Fruit fly (Drosophila melanogaster) whole organism, prepupa: Measurements from ENCODE around the gene Ucp4A.

ENCODE experiments used
- Blimp-1 ChIP-seq: fragments of 200-800 bp; sonication (Bioruptor generic); optimal IDR thresholded peaks from 3 replicates; lab custom pipeline; 2017; ENCODE audit warnings: missing biosample characterization, missing genetic modification characterization, mild to moderate bottlenecking, moderate library complexity, missing genetic modification reagents
- CG10669 ChIP-seq: fragments of 200-800 bp; sonication (Bioruptor generic); optimal IDR thresholded peaks from 3 replicates; lab custom pipeline; 2018; ENCODE audit warnings: missing biosample characterization, mild to moderate bottlenecking, missing genetic modification characterization, moderate library complexity
- CG11762 ChIP-seq: fragments of 200-800 bp; sonication (Bioruptor generic); optimal IDR thresholded peaks from 3 replicates; lab custom pipeline; 2016; ENCODE audit warnings: missing biosample characterization, missing genetic modification characterization; ENCODE audit not compliant: insufficient read depth
- CG1621 ChIP-seq: fragments of 200-800 bp; sonication (Bioruptor generic); optimal IDR thresholded peaks from 3 replicates; lab custom pipeline; 2018; ENCODE audit warnings: missing biosample characterization, mild to moderate bottlenecking, missing genetic modification characterization
- CG16779 ChIP-seq: fragments of 200-800 bp; sonication (Bioruptor generic); optimal IDR thresholded peaks from 3 replicates; lab custom pipeline; 2017; ENCODE audit warnings: missing biosample characterization, mild to moderate bottlenecking, missing genetic modification characterization
- CG3032 ChIP-seq: fragments of 200-800 bp; optimal IDR thresholded peaks from 2 replicates; lab custom pipeline; 2019; ENCODE audit warnings: missing biosample characterization, mild to moderate bottlenecking, missing genetic modification characterization, moderate library complexity
- CG32006 ChIP-seq: fragments of 200-800 bp; sonication (Bioruptor generic); optimal IDR thresholded peaks from 3 replicates; lab custom pipeline; 2017; ENCODE audit warnings: missing biosample characterization, mild to moderate bottlenecking, missing genetic modification characterization
- CG34406 ChIP-seq: fragments of 200-800 bp; sonication (Bioruptor generic); optimal IDR thresholded peaks from 3 replicates; lab custom pipeline; 2016; ENCODE audit warnings: missing biosample characterization, missing genetic modification characterization
- CG3919 ChIP-seq: fragments of 200-800 bp; sonication (Bioruptor generic); optimal IDR thresholded peaks from 3 replicates; lab custom pipeline; 2016; ENCODE audit warnings: missing biosample characterization, missing genetic modification characterization
- CG4318 ChIP-seq: fragments of 200-800 bp; sonication (Bioruptor generic); optimal IDR thresholded peaks from 3 replicates; lab custom pipeline; 2017; ENCODE audit warnings: missing biosample characterization, mild to moderate bottlenecking, missing genetic modification characterization
- CG6163 ChIP-seq: fragments of 200-800 bp; sonication (Bioruptor generic); IDR thresholded peaks from 3 replicates; pipeline ENCODE4 v1.3.6; 2022; ENCODE audit warnings: missing biosample characterization, missing genetic modification characterization
- CG6276 ChIP-seq: fragments of 200-800 bp; sonication (Bioruptor generic); optimal IDR thresholded peaks from 2 replicates; lab custom pipeline; 2017; ENCODE audit warnings: missing biosample characterization, mild to moderate bottlenecking, missing genetic modification characterization
- CG6792 ChIP-seq: fragments of 200-800 bp; sonication (Bioruptor generic); optimal IDR thresholded peaks from 3 replicates; lab custom pipeline; 2016; ENCODE audit warnings: missing biosample characterization, missing genetic modification characterization
- CG6808 ChIP-seq: fragments of 200-800 bp; sonication (Bioruptor generic); optimal IDR thresholded peaks from 3 replicates; lab custom pipeline; 2017; ENCODE audit warnings: missing biosample characterization, missing genetic modification characterization, mild to moderate bottlenecking, moderate library complexity, missing genetic modification reagents
- CG6854 ChIP-seq: fragments of 200-800 bp; sonication (Bioruptor generic); optimal IDR thresholded peaks from 2 replicates; lab custom pipeline; 2017; ENCODE audit warnings: missing biosample characterization, mild to moderate bottlenecking, missing genetic modification characterization
- CG7368 ChIP-seq: fragments of 200-800 bp; sonication (Bioruptor generic); optimal IDR thresholded peaks from 3 replicates; lab custom pipeline; 2016; ENCODE audit warnings: missing biosample characterization, missing genetic modification characterization
- CG8119 ChIP-seq: fragments of 200-800 bp; sonication (Bioruptor generic); IDR thresholded peaks from 3 replicates; pipeline ENCODE4 v1.3.6; 2022; ENCODE audit warnings: missing biosample characterization, missing genetic modification characterization
- CG8319 ChIP-seq: fragments of 200-800 bp; sonication (Bioruptor generic); optimal IDR thresholded peaks from 3 replicates; lab custom pipeline; 2016; ENCODE audit warnings: missing biosample characterization, missing genetic modification characterization
- CG8632 ChIP-seq: fragments of 200-800 bp; sonication (Bioruptor generic); optimal IDR thresholded peaks from 3 replicates; lab custom pipeline; 2016; ENCODE audit warnings: missing biosample characterization, missing genetic modification characterization
- CG9139 ChIP-seq: fragments of 200-800 bp; sonication (Bioruptor generic); optimal IDR thresholded peaks from 3 replicates; lab custom pipeline; 2017; ENCODE audit warnings: missing biosample characterization, mild to moderate bottlenecking, missing genetic modification characterization
- Eip78C ChIP-seq: fragments of 200-800 bp; sonication (Bioruptor generic); peaks from one replicate; lab custom pipeline; 2016; ENCODE audit warnings: missing biosample characterization, missing genetic modification characterization
- Eip93F ChIP-seq: fragments of 200-800 bp; sonication (Bioruptor generic); optimal IDR thresholded peaks from 2 replicates; lab custom pipeline; 2016; ENCODE audit warnings: missing biosample characterization, mild to moderate bottlenecking, missing genetic modification characterization
- Ets21C ChIP-seq: fragments of 200-800 bp; sonication (Bioruptor generic); optimal IDR thresholded peaks from 3 replicates; lab custom pipeline; 2016; ENCODE audit warnings: missing biosample characterization, missing genetic modification characterization
- Gug ChIP-seq: fragments of 200-800 bp; sonication (Bioruptor generic); IDR thresholded peaks from 2 replicates; pipeline ENCODE4 v1.3.6; 2022; ENCODE audit warnings: missing biosample characterization, missing genetic modification characterization
- Hr38 ChIP-seq: sonication (Bioruptor generic); optimal IDR thresholded peaks from 2 replicates; lab custom pipeline; 2016; ENCODE audit warnings: missing biosample characterization, missing genetic modification characterization
- Hr39 ChIP-seq: fragments of 200-800 bp; sonication (Bioruptor generic); optimal IDR thresholded peaks from 2 replicates; lab custom pipeline; 2016; ENCODE audit warnings: missing biosample characterization, missing genetic modification characterization
- Hr4 ChIP-seq: fragments of 200-800 bp; sonication (Bioruptor generic); optimal IDR thresholded peaks from 3 replicates; lab custom pipeline; 2016; ENCODE audit warnings: missing biosample characterization, missing genetic modification characterization
- Lpt ChIP-seq: fragments of 200-800 bp; sonication (Bioruptor generic); optimal IDR thresholded peaks from 3 replicates; lab custom pipeline; 2016; ENCODE audit warnings: missing biosample characterization, missing genetic modification characterization
- Met ChIP-seq: fragments of 200-800 bp; sonication (Bioruptor generic); optimal IDR thresholded peaks from 3 replicates; lab custom pipeline; 2016; ENCODE audit warnings: missing biosample characterization, missing genetic modification characterization
- OdsH ChIP-seq: fragments of 200-800 bp; sonication (Bioruptor generic); optimal IDR thresholded peaks from 3 replicates; lab custom pipeline; 2016; ENCODE audit warnings: missing biosample characterization, missing genetic modification characterization
- Smox ChIP-seq: fragments of 200-800 bp; sonication (Bioruptor generic); optimal IDR thresholded peaks from 3 replicates; lab custom pipeline; 2016; ENCODE audit warnings: missing biosample characterization, missing genetic modification characterization
- Sox102F ChIP-seq: fragments of 200-800 bp; sonication (Bioruptor generic); optimal IDR thresholded peaks from 2 replicates; lab custom pipeline; 2016; ENCODE audit warnings: missing biosample characterization, mild to moderate bottlenecking, missing genetic modification characterization
- Sox14 ChIP-seq: fragments of 200-800 bp; sonication (Bioruptor generic); optimal IDR thresholded peaks from 3 replicates; lab custom pipeline; 2016; ENCODE audit warnings: missing biosample characterization, missing genetic modification characterization
- Sox15 ChIP-seq: fragments of 200-800 bp; sonication (Bioruptor generic); optimal IDR thresholded peaks from 3 replicates; lab custom pipeline; 2016; ENCODE audit warnings: missing biosample characterization, missing genetic modification characterization
- acj6 ChIP-seq: fragments of 200-800 bp; sonication (Bioruptor generic); optimal IDR thresholded peaks from 3 replicates; lab custom pipeline; 2016; ENCODE audit warnings: missing biosample characterization, missing genetic modification characterization
- cyc ChIP-seq: fragments of 200-800 bp; sonication (Bioruptor generic); optimal IDR thresholded peaks from 3 replicates; lab custom pipeline; 2016; ENCODE audit warnings: missing biosample characterization, missing genetic modification characterization
- dac ChIP-seq: fragments of 200-800 bp; sonication (Bioruptor generic); optimal IDR thresholded peaks from 2 replicates; lab custom pipeline; 2017; ENCODE audit warnings: missing biosample characterization, mild to moderate bottlenecking, missing genetic modification characterization
- dsx ChIP-seq: fragments of 200-800 bp; optimal IDR thresholded peaks from 3 replicates; lab custom pipeline; 2019; ENCODE audit warnings: missing biosample characterization, mild to moderate bottlenecking, missing genetic modification characterization, moderate library complexity; ENCODE audit not compliant: poor library complexity, severe bottlenecking
- eg ChIP-seq: fragments of 200-800 bp; sonication (Bioruptor generic); IDR thresholded peaks from 3 replicates; pipeline ENCODE4 v1.3.6; 2022; ENCODE audit warnings: missing biosample characterization, missing genetic modification characterization
- esn ChIP-seq: fragments of 200-800 bp; sonication (Bioruptor generic); optimal IDR thresholded peaks from 2 replicates; lab custom pipeline; 2016; ENCODE audit warnings: missing biosample characterization, mild to moderate bottlenecking, missing genetic modification characterization, moderate library complexity
- fd59A ChIP-seq: fragments of 200-800 bp; sonication (Bioruptor generic); optimal IDR thresholded peaks from 2 replicates; lab custom pipeline; 2017; ENCODE audit warnings: missing biosample characterization, mild to moderate bottlenecking, missing genetic modification characterization, missing genetic modification reagents
- fkh ChIP-seq: fragments of 200-800 bp; sonication (Bioruptor generic); optimal IDR thresholded peaks from 3 replicates; lab custom pipeline; 2017; ENCODE audit warnings: missing biosample characterization, mild to moderate bottlenecking, missing genetic modification characterization, moderate library complexity
- lz ChIP-seq: fragments of 200-800 bp; sonication (Bioruptor generic); optimal IDR thresholded peaks from 3 replicates; lab custom pipeline; 2016; ENCODE audit warnings: missing biosample characterization, missing genetic modification characterization
- pdm3 ChIP-seq: fragments of 200-800 bp; sonication (Bioruptor generic); optimal IDR thresholded peaks from 3 replicates; lab custom pipeline; 2016; ENCODE audit warnings: missing biosample characterization, missing genetic modification characterization
- spab ChIP-seq: fragments of 200-800 bp; sonication (Bioruptor generic); optimal IDR thresholded peaks from 2 replicates; lab custom pipeline; 2017; ENCODE audit warnings: missing biosample characterization, mild to moderate bottlenecking, missing genetic modification characterization, missing genetic modification reagents
- ss ChIP-seq, 2 experiments: fragments of 200-800 bp; sonication (Bioruptor generic); optimal IDR thresholded peaks; 2 replicates in 1 of 2; 3 replicates in 1 of 2; lab custom pipeline; 2017 to 2018; ENCODE audit warnings: mild to moderate bottlenecking in 2 of 2, missing biosample characterization in 2 of 2, missing genetic modification characterization in 2 of 2, moderate library complexity in 1 of 2
- svp ChIP-seq: fragments of 200-800 bp; sonication (Bioruptor generic); peaks from one replicate; lab custom pipeline; 2016; ENCODE audit warnings: missing biosample characterization, missing genetic modification characterization
- topi ChIP-seq: fragments of 200-800 bp; sonication (Bioruptor generic); optimal IDR thresholded peaks from 3 replicates; lab custom pipeline; 2016; ENCODE audit warnings: missing biosample characterization, missing genetic modification characterization
- vri ChIP-seq: fragments of 200-800 bp; sonication (Bioruptor generic); optimal IDR thresholded peaks from 3 replicates; lab custom pipeline; 2016; ENCODE audit warnings: missing biosample characterization, mild to moderate bottlenecking, missing genetic modification characterization

The Ucp4A gene

DNA sequence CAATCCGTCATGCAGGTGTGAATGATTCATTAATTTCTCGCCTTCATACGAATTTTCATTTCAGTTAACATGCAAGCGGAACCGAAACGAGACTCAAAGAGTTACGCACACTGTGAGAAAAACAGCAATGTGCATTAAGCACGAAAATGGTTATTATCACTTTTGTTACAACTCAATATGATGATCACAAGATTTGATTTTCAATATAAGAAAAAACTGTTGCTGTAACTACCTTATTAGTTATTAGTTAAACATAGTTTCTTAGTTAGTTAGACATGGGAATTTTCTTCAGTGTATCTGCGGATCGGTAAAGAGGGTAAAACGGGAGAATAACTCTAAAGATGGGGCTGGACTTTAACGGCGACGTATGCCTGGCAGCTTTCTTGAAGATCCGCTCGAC lies 30.0 kb upstream of the Ucp4A start (continued):
- peak; percentile 52 for TF ChIP-seq Sox14 (GFP tag; lab: Kevin White, UChicago)
- TF ChIP-seq CG8632 (GFP tag; lab: Kevin White, UChicago) = peak; percentile 32
- peak; percentile 52 for TF ChIP-seq CG6792
- TF ChIP-seq dac (GFP tag; lab: Kevin White, UChicago) = no peak
- peak; percentile 42 for TF ChIP-seq CG10669
- peak; percentile 50 for TF ChIP-seq vri
- TF ChIP-seq fkh (GFP tag; lab: Kevin White, UChicago) = no peak
- peak; percentile 39 for TF ChIP-seq CG3032 (tag; lab: Kevin White, UChicago)
- peak; percentile 20 for TF ChIP-seq CG34406 (GFP tag; lab: Kevin White, UChicago)
- TF ChIP-seq Eip78C (GFP tag; lab: Kevin White, UChicago) = peak; percentile 84
- TF ChIP-seq CG16779 (tag; lab: Kevin White, UChicago) = no peak
- TF ChIP-seq Eip93F (GFP tag; lab: Kevin White, UChicago) = no peak
- TF ChIP-seq topi (GFP tag; lab: Kevin White, UChicago) = peak; percentile 73
- TF ChIP-seq Smox (GFP tag; lab: Kevin White, UChicago) = peak; percentile 68
- peak; percentile 71 for TF ChIP-seq Sox102F (GFP tag; lab: Kevin White, UChicago)

- TF ChIP-seq dsx (no peak), CG6854 (GFP tag; lab: Kevin White, UChicago) (no peak), spab (GFP tag; lab: Kevin White, UChicago) (no peak), CG6163 (GFP tag; lab: Robert Waterston, UW) (no peak), CG6792 (peak; percentile 24), CG1621 (tag; lab: Kevin White, UChicago) (no peak), svp (GFP tag; lab: Kevin White, UChicago) (peak; percentile 84), Gug (GFP tag; lab: Robert Waterston, UW) (no peak), CG6276 (GFP tag; lab: Kevin White, UChicago) (no peak), CG6808 (GFP tag; lab: Kevin White, UChicago) (peak; percentile 59), fd59A (peak; percentile 26), CG32006 (GFP tag; lab: Kevin White, UChicago) (no peak), OdsH (GFP tag; lab: Kevin White, UChicago) (peak; percentile 63), CG11762 (GFP tag; lab: Kevin White, UChicago) (no peak), CG3919 (GFP tag; lab: Kevin White, UChicago) (peak; percentile 2), pdm3 (GFP tag; lab: Kevin White, UChicago) (peak; percentile 26), Hr39 (peak; percentile 45), CG8319 (no peak), Sox14 (GFP tag; lab: Kevin White, UChicago) (peak; percentile 31), Blimp-1 (no peak), CG16779 (tag; lab: Kevin White, UChicago) (no peak), Lpt (no peak), fkh (GFP tag; lab: Kevin White, UChicago) (no peak), CG8119 (no peak), CG3032 (tag; lab: Kevin White, UChicago) (peak; percentile 55), cyc (GFP tag; lab: Kevin White, UChicago) (peak; percentile 30), eg (GFP tag; lab: Robert Waterston, UW) (no peak), Hr4 (no peak), CG4318 (GFP tag; lab: Kevin White, UChicago) (no peak), CG34406 (GFP tag; lab: Kevin White, UChicago) (peak; percentile 13), Sox15 (no peak), lz (peak; percentile 44), Met (GFP tag; lab: Kevin White, UChicago) (peak; percentile 63), Ets21C (peak; percentile 11), ss (GFP tag; optimal IDR thresholded peaks at IDR 0.05; lab: Kevin White, UChicago) (peak in 1 of 2 experiments; percentile 21), esn (GFP tag; lab: Kevin White, UChicago) (peak; percentile 65), CG9139 (GFP tag; lab: Kevin White, UChicago) (no peak), CG8632 (GFP tag; lab: Kevin White, UChicago) (no peak), vri (no peak), Hr38 (GFP tag; lab: Kevin White, UChicago) (no peak), Eip93F (GFP tag; lab: Kevin White, UChicago) (no peak), acj6 (GFP tag; lab: Kevin White, UChicago) (peak; percentile 10), CG7368 (GFP tag; lab: Kevin White, UChicago) (no peak), CG10669 (peak; percentile 33)
Observed at dm6 chrX:17816437-17816836, 28.3 kb upstream of the Ucp4A start.
